Worm (Caenorhabditis elegans) whole organism, L2 larva: Measurements from ENCODE around the gene C09G9.5.

Experiments used
- Y55F3AM.14 ChIP-seq: fragments of 200-800 bp; sonication (Bioruptor generic); optimal IDR thresholded peaks from 2 replicates; lab custom pipeline; 2018; ENCODE audit warnings: mild to moderate bottlenecking, missing genetic modification characterization, missing compliant biosample characterization
- ceh-16 ChIP-seq: fragments of 150-350 bp; optimal IDR thresholded peaks from 2 replicates; lab custom pipeline; 2014; ENCODE audit warnings: missing biosample characterization, missing genetic modification characterization
- elt-1 ChIP-seq: fragments of 150-350 bp; optimal IDR thresholded peaks from 2 replicates; lab custom pipeline; 2014; ENCODE audit warnings: missing biosample characterization, missing genetic modification characterization
- nhr-12 ChIP-seq: fragments of 150-350 bp; optimal IDR thresholded peaks from 2 replicates; lab custom pipeline; 2014; ENCODE audit warnings: missing biosample characterization, missing genetic modification characterization

DNA sequence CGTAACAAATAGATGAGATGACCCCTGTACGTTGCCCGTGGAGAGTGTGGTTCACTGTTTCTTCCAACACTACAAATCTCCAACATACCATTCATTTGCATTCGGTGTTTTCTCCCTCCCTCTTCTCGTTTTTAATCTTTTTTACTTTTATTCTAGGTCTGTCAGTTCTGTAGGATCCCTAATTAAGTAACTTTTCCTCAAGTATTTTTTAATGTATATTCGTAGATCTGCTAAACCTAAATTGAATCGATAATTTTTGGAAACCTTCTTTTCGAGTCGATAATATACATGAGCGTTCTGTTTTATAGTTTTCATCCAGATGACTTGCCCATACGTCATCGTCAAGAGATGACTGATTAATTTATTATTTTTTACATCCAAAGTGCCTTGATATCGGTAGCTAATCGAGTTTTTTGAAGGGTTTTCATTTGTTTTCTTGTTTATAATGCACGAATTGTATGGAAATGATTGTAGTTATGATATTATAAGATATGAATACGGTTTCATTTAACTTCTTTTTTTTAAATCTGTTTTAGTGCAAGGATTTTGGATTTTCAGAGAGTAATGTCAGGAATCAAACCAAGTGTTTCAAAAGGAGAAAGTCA lies 46.1 kb upstream of the C09G9.5 start, which contains the start of the genes T28C6.11 and T11B7.1:
- no peak for TF ChIP-seq nhr-12 (tag; lab: Kevin White, UChicago)
- TF ChIP-seq elt-1 (tag; lab: Kevin White, UChicago), result no peak
- TF ChIP-seq Y55F3AM.14 (GFP tag; lab: Kevin White, UChicago), result no peak
- TF ChIP-seq ceh-16, result no peak
